Worm (Caenorhabditis elegans) whole organism, early embryonic: ENCODE results near the gene rfip-1.

ENCODE experiments used
- F13C5.2 ChIP-seq: sonication (generic microtip); optimal IDR thresholded peaks from 2 replicates; lab custom pipeline; 2017; ENCODE audit warnings: mild to moderate bottlenecking, missing genetic modification characterization, inconsistent platforms, missing compliant biosample characterization
- aly-1 ChIP-seq: sonication (generic microtip); optimal IDR thresholded peaks from 2 replicates; lab custom pipeline; 2016; ENCODE audit warnings: missing genetic modification characterization, missing compliant biosample characterization
- ama-1 ChIP-seq: fragments of 150-350 bp; optimal IDR thresholded peaks from 2 replicates; lab custom pipeline; 2014
- flt-1 ChIP-seq: fragments of 200-800 bp; sonication (Bioruptor generic); IDR thresholded peaks from 2 replicates; pipeline ENCODE4 v1.3.6; 2022; ENCODE audit warnings: missing genetic modification characterization, missing compliant biosample characterization
- hnd-1 ChIP-seq: sonication (generic microtip); optimal IDR thresholded peaks from 2 replicates; lab custom pipeline; 2016; ENCODE audit warnings: missing genetic modification characterization, missing compliant biosample characterization
- pes-1 ChIP-seq: fragments of 200-800 bp; sonication (Bioruptor generic); IDR thresholded peaks from 2 replicates; pipeline ENCODE4 v1.3.6; 2022; ENCODE audit warnings: missing genetic modification reagents, missing genetic modification characterization, missing compliant biosample characterization
- sea-1 ChIP-seq: fragments of 200-800 bp; sonication (Bioruptor generic); conservative IDR thresholded peaks from 2 replicates; pipeline ENCODE4 v1.3.6; 2022; ENCODE audit warnings: missing genetic modification characterization, missing compliant biosample characterization
- tbx-11 ChIP-seq: fragments of 200-800 bp; sonication (Bioruptor generic); IDR thresholded peaks from 2 replicates; pipeline ENCODE4 v1.3.6; 2022; ENCODE audit warnings: missing genetic modification characterization, missing compliant biosample characterization
- tbx-37 ChIP-seq: fragments of 200-800 bp; sonication (Bioruptor generic); conservative IDR thresholded peaks from 2 replicates; pipeline ENCODE4 v1.3.6; 2022; ENCODE audit warnings: missing genetic modification reagents, missing genetic modification characterization, missing compliant biosample characterization

DNA sequence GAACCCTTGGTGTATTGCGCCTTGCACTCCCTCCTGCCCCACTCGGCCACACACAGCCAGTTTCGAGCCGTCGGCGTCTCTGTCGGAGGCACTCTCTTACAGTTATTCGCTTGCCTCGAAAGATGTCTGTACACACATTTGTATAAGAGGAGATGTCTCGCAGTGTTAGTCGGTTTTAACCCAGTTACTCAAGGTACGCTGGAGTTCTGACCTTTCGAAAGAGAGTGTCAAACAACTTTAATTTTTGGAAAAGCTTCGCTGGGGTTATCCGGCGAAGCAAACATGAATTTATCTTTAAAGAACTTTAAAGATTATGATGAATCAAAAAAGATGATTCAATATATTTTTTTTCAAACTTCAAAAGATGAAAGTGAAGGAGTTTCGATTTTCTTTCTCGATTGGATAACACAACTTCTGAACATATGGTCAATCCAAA lies 39.6 kb upstream of the rfip-1 start:
- TF ChIP-seq ama-1 (lab: Kevin White, UChicago): peak; percentile 100
- peak; percentile 86 for TF ChIP-seq pes-1 (GFP tag; lab: Robert Waterston, UW)
- peak; percentile 72 for TF ChIP-seq flt-1 (GFP tag; lab: Robert Waterston, UW)
- peak; percentile 89 for TF ChIP-seq sea-1 (GFP tag; lab: Robert Waterston, UW)
- TF ChIP-seq tbx-11: peak; percentile 79
- TF ChIP-seq aly-1 (tag; lab: Kevin White, UChicago): peak; percentile 40
- TF ChIP-seq F13C5.2: peak; percentile 98
- TF ChIP-seq hnd-1 (tag; lab: Kevin White, UChicago): peak; percentile 53
- TF ChIP-seq tbx-37: peak; percentile 39
